Fruit fly (Drosophila melanogaster): ENCODE results near the gene Gtpx.

The Gtpx gene

DNA sequence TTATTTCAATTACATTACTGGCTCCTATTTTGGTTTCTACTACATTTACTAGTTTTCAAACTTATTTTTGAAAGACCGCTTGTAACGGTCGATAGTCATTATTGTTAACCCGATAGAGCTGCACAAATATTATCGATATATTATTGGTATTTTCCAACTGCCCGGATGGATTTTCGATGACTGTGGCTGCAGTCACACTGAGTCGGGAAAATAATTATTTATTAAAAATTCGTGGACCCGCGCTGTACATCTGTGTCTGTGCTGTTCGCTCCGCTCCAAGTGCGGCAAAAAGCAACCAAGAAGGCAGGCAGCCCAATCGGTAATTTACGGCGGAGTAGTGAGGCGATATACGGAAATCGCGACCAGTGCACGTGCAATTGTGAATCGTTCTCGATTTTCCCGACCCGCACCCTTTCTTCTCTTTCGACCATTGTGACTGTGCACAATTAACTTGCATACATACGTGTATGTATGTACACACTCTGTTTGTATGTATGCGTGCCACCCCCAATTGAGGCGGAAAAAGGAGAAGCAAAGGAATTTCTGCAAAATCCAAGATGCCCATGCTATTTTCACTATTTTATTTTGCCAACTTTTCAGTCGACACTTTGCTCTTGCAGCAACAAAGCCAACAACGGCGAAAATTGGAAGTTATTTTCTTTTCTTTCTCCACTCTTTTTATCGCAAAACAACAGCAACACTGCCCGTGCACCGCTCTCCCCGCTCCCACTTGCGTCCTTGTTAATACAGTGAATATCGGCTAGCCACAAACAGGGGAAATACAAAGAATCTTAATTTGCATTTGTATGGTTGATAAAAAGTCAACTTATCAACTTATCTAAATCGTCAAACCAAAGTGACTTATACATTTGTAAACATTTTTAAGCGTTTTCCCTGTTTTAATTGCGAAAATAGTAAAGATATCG is 22.3 kb upstream of the Gtpx start, which contains the start of gene ZnT63C (continued):
- TF ChIP-seq shn (GFP tag; optimal IDR thresholded peaks at IDR 0.05) (no peak), CG10209 (GFP tag; optimal IDR thresholded peaks at IDR 0.05) (no peak), Jarid2 (GFP tag; optimal IDR thresholded peaks at IDR 0.05) (peak; percentile 81), sisA (GFP tag; IDR thresholded peaks at IDR 0.05) (no peak), CG11695 (GFP tag; IDR thresholded peaks at IDR 0.05) (no peak), p53 (GFP tag; optimal IDR thresholded peaks at IDR 0.05) (no peak), fu2 (GFP tag; optimal IDR thresholded peaks at IDR 0.05) (no peak), org-1 (GFP tag; optimal IDR thresholded peaks at IDR 0.05) (no peak), CG4617 (GFP tag; optimal IDR thresholded peaks at IDR 0.05; ENCODE audit: borderline replicate concordance) (peak; percentile 82), CG6765 (GFP tag; optimal IDR thresholded peaks at IDR 0.05) (no peak), D19B (GFP tag; optimal IDR thresholded peaks at IDR 0.05) (no peak), Sry-β (GFP tag; optimal IDR thresholded peaks at IDR 0.05) (no peak), CG32767 (GFP tag; IDR thresholded peaks at IDR 0.05) (peak; percentile 40; the same call in 1 of the 2 replicates), lilli (GFP tag; optimal IDR thresholded peaks at IDR 0.05) (no peak), kay (GFP tag; optimal IDR thresholded peaks at IDR 0.05) (no peak), stc (GFP tag; IDR thresholded peaks at IDR 0.05) (no peak), CG2202 (tag; optimal IDR thresholded peaks at IDR 0.05) (no peak), CG9215 (GFP tag; IDR thresholded peaks at IDR 0.05) (no peak), odd (GFP tag; optimal IDR thresholded peaks at IDR 0.05) (no peak), Nf-YB (GFP tag; optimal IDR thresholded peaks at IDR 0.05) (no peak), CG1602 (GFP tag; optimal IDR thresholded peaks at IDR 0.05) (no peak), al (GFP tag; IDR thresholded peaks at IDR 0.05) (no peak), Six4 (GFP tag; optimal IDR thresholded peaks at IDR 0.05) (no peak), Kr (GFP tag; optimal IDR thresholded peaks at IDR 0.05) (no peak), sd (tag; optimal IDR thresholded peaks at IDR 0.05) (peak; percentile 58), CG7839 (tag; optimal IDR thresholded peaks at IDR 0.05) (no peak), CTCF (GFP tag; optimal IDR thresholded peaks at IDR 0.05) (peak; percentile 2), cad (GFP tag; optimal IDR thresholded peaks at IDR 0.05) (no peak), CG13123 (GFP tag; optimal IDR thresholded peaks at IDR 0.05) (no peak), fru (optimal IDR thresholded peaks at IDR 0.05) (no peak), CG13296 (GFP tag; optimal IDR thresholded peaks at IDR 0.05) (no peak), CG3995 (GFP tag; optimal IDR thresholded peaks at IDR 0.05) (no peak), Lpt (GFP tag; optimal IDR thresholded peaks at IDR 0.05) (no peak), maf-S (GFP tag; optimal IDR thresholded peaks at IDR 0.05) (no peak), CG6254 (GFP tag; optimal IDR thresholded peaks at IDR 0.05) (no peak), ci (GFP tag; IDR thresholded peaks at IDR 0.05) (peak; percentile 77; the same call in 2 of the 3 replicates), bcd (GFP tag; optimal IDR thresholded peaks at IDR 0.05) (no peak), CoRest (tag; optimal IDR thresholded peaks at IDR 0.05) (no peak), CG2712 (tag; optimal IDR thresholded peaks at IDR 0.05) (peak; percentile 100), Drgx (GFP tag; IDR thresholded peaks at IDR 0.05) (peak; percentile 23; the same call in 1 of the 2 replicates), C15 (GFP tag; IDR thresholded peaks at IDR 0.05) (no peak), Pdp1 (GFP tag; optimal IDR thresholded peaks at IDR 0.05) (no peak), CG15269 (tag; optimal IDR thresholded peaks at IDR 0.05) (no peak), Spps (tag; optimal IDR thresholded peaks at IDR 0.05) (no peak), CG8944 (GFP tag; optimal IDR thresholded peaks at IDR 0.05) (no peak), kah (GFP tag; optimal IDR thresholded peaks at IDR 0.05) (no peak), otp (GFP tag; IDR thresholded peaks at IDR 0.05) (peak; percentile 26; the same call in 1 of the 3 replicates), CG7556 (GFP tag; optimal IDR thresholded peaks at IDR 0.05) (no peak), insv (GFP tag; optimal IDR thresholded peaks at IDR 0.05) (no peak), dmrt99B (tag; optimal IDR thresholded peaks at IDR 0.05) (no peak), CG11456 (GFP tag; IDR thresholded peaks at IDR 0.05) (no peak)
